Worm (Caenorhabditis elegans): ENCODE measurements around the gene snt-2.

snt-2 gene

DNA sequence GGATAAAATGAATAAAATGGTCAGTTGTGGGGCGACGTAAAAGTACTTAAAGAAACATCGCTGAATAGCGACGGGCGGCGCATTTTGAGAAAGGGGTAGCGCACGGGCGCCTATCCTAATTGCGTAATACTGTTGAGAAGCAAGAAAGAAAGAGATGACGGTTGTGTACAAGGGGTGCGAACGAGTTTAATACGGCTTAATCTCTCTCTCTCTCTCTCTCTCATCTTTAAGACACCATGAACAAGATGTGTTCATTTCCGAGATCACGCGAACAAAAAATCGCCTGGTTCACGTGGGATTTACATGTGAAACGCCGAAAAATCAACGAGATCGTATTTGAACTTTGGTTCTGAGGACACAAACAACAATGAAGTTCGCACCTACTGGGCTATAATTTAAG, 33.9 kb downstream of the snt-2 start:
- TF ChIP-seq nhr-12 (tag; optimal IDR thresholded peaks at IDR 0.05) (no peak), blmp-1 (tag; optimal IDR thresholded peaks at IDR 0.05) (peak; percentile 36)

DNA sequence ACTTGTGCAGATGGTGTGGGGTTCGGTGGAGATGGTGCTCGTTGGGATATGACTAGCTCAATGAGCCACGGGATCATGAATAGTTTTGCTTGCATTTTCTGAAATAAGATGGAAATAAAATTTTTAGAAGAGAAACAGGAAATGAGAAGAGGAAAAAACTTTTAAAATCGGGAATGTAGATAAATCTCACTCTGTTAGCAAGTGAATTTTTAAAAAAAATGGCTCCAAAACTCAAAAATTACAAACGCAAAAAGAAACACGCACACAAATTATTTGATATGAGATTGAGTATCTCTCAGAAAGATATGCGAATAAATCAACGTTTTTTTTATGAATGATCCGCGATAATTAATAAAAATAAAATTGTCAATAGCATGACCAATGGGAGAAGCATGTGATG, 35.6 kb downstream of the snt-2 start, which contains the start of gene T17H7.7:
T17H7.7 (minus strand) TSS at position 101 of the 400 bp plus-strand sequence.
- TF ChIP-seq zip-4 (GFP tag; optimal IDR thresholded peaks at IDR 0.05) (no peak), ama-1 (optimal IDR thresholded peaks at IDR 0.05) (no peak), fos-1 (tag; optimal IDR thresholded peaks at IDR 0.05) (no peak), egl-27 (tag; optimal IDR thresholded peaks at IDR 0.05) (no peak), ces-1 (GFP tag; optimal IDR thresholded peaks at IDR 0.05) (no peak), ceh-82 (tag; optimal IDR thresholded peaks at IDR 0.05) (no peak), Y116A8C.19 (tag; optimal IDR thresholded peaks at IDR 0.05; ENCODE audit: borderline replicate concordance) (no peak)

DNA sequence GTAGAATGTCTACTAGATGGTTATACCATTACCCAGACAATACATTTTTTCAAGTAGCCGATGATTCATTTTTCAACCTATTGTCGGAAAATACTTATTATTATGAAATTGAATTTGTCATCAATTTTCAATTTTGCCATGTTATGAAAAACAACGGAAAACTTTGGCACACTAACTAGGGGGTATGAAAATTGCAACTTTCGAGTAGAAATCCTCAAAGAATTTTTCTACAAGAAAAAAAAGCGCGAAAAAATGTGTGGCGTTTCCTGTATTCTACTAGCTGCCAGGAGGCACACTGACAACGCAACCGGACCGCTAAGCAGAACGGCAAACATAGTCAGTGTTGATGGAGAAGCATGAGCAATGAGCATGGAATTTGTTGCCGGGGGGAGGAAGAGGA, 39.2 kb downstream of the snt-2 start:
- TF ChIP-seq efl-1 (optimal IDR thresholded peaks at IDR 0.05), result no peak
- TF ChIP-seq efl-1 (GFP tag; optimal IDR thresholded peaks at IDR 0.05 in 1 of 2), result peak in 1 of 2 experiments; percentile 65
- TF ChIP-seq zip-4 (GFP tag; optimal IDR thresholded peaks at IDR 0.05), result no peak
- no peak for TF ChIP-seq elt-2 (tag; optimal IDR thresholded peaks at IDR 0.05)
- no peak for TF ChIP-seq irx-1 (tag; optimal IDR thresholded peaks at IDR 0.05)

DNA sequence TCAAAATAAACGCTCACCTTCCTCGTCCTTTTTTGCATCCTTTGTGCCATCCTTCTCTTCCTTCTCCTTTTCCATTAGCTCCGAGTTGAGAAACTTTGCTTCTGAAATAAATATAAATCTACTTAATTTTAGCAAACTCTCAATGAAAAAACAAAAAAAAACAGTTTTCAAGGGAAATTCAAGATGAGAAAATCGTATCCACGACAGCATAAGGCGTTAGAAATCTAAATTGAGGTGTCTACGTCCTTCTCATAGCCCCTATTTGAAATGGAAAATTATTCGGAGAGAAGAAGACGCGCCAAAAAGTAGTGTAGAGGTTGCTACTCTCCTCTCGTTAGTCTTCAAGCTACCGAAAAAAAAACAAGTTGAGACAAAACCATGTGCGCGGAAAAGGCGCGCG, 41.2 kb downstream of the snt-2 start, which contains the start of gene pat-12:
pat-12 (minus strand) TSS at position 101 of the 400 bp plus-strand sequence.
- TF ChIP-seq snpc-4 (tag; optimal IDR thresholded peaks at IDR 0.05), result no peak
- no peak for TF ChIP-seq alr-1 (tag; optimal IDR thresholded peaks at IDR 0.05; ENCODE audit: borderline replicate concordance)
- TF ChIP-seq skn-1 (tag; optimal IDR thresholded peaks at IDR 0.05), result no peak
- TF ChIP-seq tlp-1 (tag; optimal IDR thresholded peaks at IDR 0.05), result no peak

DNA sequence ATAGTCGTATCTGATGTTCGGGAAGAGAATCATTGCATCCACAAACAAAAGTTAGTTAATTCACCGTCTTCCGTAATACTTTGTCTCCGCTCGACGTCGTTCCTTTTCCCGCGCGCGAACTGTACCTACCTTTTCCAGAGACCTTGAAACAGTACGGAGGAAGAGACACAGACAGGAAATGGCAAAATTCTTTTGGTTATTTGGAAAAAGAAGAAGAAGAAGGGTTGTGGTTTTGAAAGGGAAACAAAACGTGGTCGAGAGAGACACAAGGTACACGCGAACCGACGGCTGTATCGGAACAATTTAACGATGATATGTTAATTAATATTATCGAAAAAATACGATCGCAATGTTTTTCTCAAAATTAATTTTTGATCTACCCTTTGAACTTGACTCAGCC, 43.5 kb downstream of the snt-2 start:
- TF ChIP-seq unc-30 (tag; optimal IDR thresholded peaks at IDR 0.05) (no peak), ztf-4 (tag; optimal IDR thresholded peaks at IDR 0.05) (no peak), blmp-1 (tag; optimal IDR thresholded peaks at IDR 0.05) (peak; percentile 95), irx-1 (tag; optimal IDR thresholded peaks at IDR 0.05) (no peak), elt-3 (tag; optimal IDR thresholded peaks at IDR 0.05) (peak in 1 of 6 experiments; percentile 20), nhr-85 (tag) (peak; percentile 67), ceh-82 (tag; optimal IDR thresholded peaks at IDR 0.05) (no peak)

DNA sequence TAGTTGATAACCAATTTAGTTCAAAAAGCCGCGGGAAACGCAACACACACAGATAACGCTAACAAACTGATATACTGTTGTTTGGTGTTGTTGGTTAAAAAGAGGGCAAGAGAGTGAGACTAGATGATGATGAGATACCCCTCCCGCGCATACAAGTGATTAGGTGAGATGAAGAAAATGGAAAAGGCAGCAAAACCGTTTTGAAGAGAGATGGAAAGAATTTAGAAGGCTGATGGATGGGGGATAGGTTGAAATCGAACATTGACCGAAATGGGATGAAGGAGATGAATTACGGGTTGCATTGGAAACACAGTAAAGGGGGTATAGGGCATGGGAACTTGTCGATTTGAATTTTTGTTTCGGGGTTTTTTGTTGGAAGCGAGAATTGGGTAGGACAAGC, 44.8 kb downstream of the snt-2 start:
- peak; percentile 18 for TF ChIP-seq snu-23 (GFP tag; optimal IDR thresholded peaks at IDR 0.05)
- no peak for TF ChIP-seq alr-1 (tag; optimal IDR thresholded peaks at IDR 0.05; ENCODE audit: borderline replicate concordance)
- TF ChIP-seq aly-2 (tag; optimal IDR thresholded peaks at IDR 0.05), result no peak
- no peak for TF ChIP-seq dpl-1 (GFP tag; optimal IDR thresholded peaks at IDR 0.05)
- no peak for TF ChIP-seq sptf-1 (tag; optimal IDR thresholded peaks at IDR 0.05)
- TF ChIP-seq lin-15B (tag; optimal IDR thresholded peaks at IDR 0.05), result no peak
- TF ChIP-seq lir-3 (tag; optimal IDR thresholded peaks at IDR 0.05; ENCODE audit: poor library complexity), result no peak
- TF ChIP-seq blmp-1 (tag; optimal IDR thresholded peaks at IDR 0.05), result peak; percentile 88
- TF ChIP-seq nhr-19 (GFP tag; conservative IDR thresholded peaks at IDR 0.05), result no peak
- TF ChIP-seq elt-3 (tag; optimal IDR thresholded peaks at IDR 0.05), result peak in 1 of 6 experiments; percentile 34
- TF ChIP-seq ceh-63 (GFP tag; optimal IDR thresholded peaks at IDR 0.05), result no peak
- no peak for TF ChIP-seq irx-1 (tag; optimal IDR thresholded peaks at IDR 0.05)
- peak; percentile 2 for TF ChIP-seq nhr-85 (tag)
- no peak for TF ChIP-seq Y116A8C.19 (tag; optimal IDR thresholded peaks at IDR 0.05; ENCODE audit: borderline replicate concordance)
- no peak for TF ChIP-seq nhr-90 (tag; optimal IDR thresholded peaks at IDR 0.05; ENCODE audit: poor library complexity)
- TF ChIP-seq hlh-4 (tag; optimal IDR thresholded peaks at IDR 0.05), result no peak
- TF ChIP-seq C04F5.9 (tag; optimal IDR thresholded peaks at IDR 0.05), result no peak
- peak; percentile 34 for TF ChIP-seq lin-14 (GFP tag; optimal IDR thresholded peaks at IDR 0.05)
- no peak for TF ChIP-seq lin-13 (GFP tag; optimal IDR thresholded peaks at IDR 0.05)
- TF ChIP-seq C16A3.4 (tag; optimal IDR thresholded peaks at IDR 0.05), result no peak
- TF ChIP-seq C34B4.2 (tag; optimal IDR thresholded peaks at IDR 0.05), result no peak
